Worm (Caenorhabditis elegans) whole organism, L3 larva: ENCODE data around the gene mig-38.

Source experiments
- lin-39 ChIP-seq: fragments of 150-350 bp; optimal IDR thresholded peaks from 2 replicates; lab custom pipeline; 2018; ENCODE audit warnings: missing biosample characterization, missing genetic modification reagents, missing genetic modification characterization
- nhr-28 ChIP-seq: fragments of 150-350 bp; optimal IDR thresholded peaks from 2 replicates; lab custom pipeline; 2014; ENCODE audit warnings: missing biosample characterization, missing genetic modification characterization
- unc-39 ChIP-seq: sonication (generic microtip); optimal IDR thresholded peaks from 4 replicates; lab custom pipeline; 2017; ENCODE audit warnings: missing biosample characterization, missing genetic modification characterization

DNA sequence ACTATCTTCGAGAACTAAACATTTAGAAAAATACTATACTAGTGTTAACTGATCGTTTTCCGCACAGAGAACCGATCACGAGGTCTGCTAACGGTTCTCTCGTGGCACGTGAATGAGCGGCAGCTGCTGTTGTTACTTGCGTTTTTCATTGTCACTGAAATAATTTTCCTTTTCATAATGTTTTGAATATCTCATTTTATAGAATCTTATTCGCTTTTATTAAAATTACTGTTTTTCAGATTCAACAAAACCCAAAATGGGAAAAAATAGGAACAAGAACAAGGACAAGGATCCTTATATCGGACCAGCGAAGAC lies 42.3 kb downstream of the mig-38 start, which contains the start of gene F58B3.6:
- TF ChIP-seq unc-39 (tag; lab: Kevin White, UChicago) (no peak), lin-39 (tag; lab: Kevin White, UChicago) (no peak), nhr-28 (tag; lab: Kevin White, UChicago) (no peak)
